Fruit fly (Drosophila melanogaster): ENCODE measurements around the gene RnrL.

RnrL gene

dm6 chr2L:10339212-10339721 lies 11.5 kb upstream of the RnrL start, which contains the start of gene SamDC (continued):
- no peak for TF ChIP-seq odd (GFP tag; optimal IDR thresholded peaks at IDR 0.05)
- TF ChIP-seq phol (tag; optimal IDR thresholded peaks at IDR 0.05), result peak; percentile 42
- peak; percentile 19; the same call in 1 of the 3 replicates for TF ChIP-seq CG14050 (GFP tag; IDR thresholded peaks at IDR 0.05)
- peak; percentile 76 for TF ChIP-seq CG7963 (GFP tag; IDR thresholded peaks at IDR 0.05; ENCODE audit: partially characterized antibody)
- peak; percentile 14 for TF ChIP-seq pros (GFP tag; optimal IDR thresholded peaks at IDR 0.05)
- TF ChIP-seq CG11695 (GFP tag; IDR thresholded peaks at IDR 0.05), result 0 out of 3 replicates have a peak, but pooled peaks have one; percentile 39
- peak; percentile 33 to 47 for TF ChIP-seq dpn (GFP tag; optimal IDR thresholded peaks at IDR 0.05)
- TF ChIP-seq CG31224 (GFP tag; IDR thresholded peaks at IDR 0.05), result no peak
- no peak for TF ChIP-seq CG10959 (GFP tag; IDR thresholded peaks at IDR 0.05)
- TF ChIP-seq YL-1 (GFP tag; optimal IDR thresholded peaks at IDR 0.05), result peak; percentile 61
- peak; percentile 87 for TF ChIP-seq knrl (GFP tag; IDR thresholded peaks at IDR 0.05; ENCODE audit: partially characterized antibody)
- no peak for TF ChIP-seq Hey (tag; optimal IDR thresholded peaks at IDR 0.05)
- peak; percentile 75 for TF ChIP-seq vvl (GFP tag; IDR thresholded peaks at IDR 0.05)
- peak; percentile 46 for TF ChIP-seq bigmax (GFP tag; optimal IDR thresholded peaks at IDR 0.05)
- peak; percentile 64; the same call in 1 of the 2 replicates for TF ChIP-seq stc (GFP tag; IDR thresholded peaks at IDR 0.05)
- peak; percentile 49; the same call in 1 of the 2 replicates for TF ChIP-seq CG31441 (GFP tag; IDR thresholded peaks at IDR 0.05)
- TF ChIP-seq kni (GFP tag; optimal IDR thresholded peaks at IDR 0.05), result no peak
- peak; percentile 90 for TF ChIP-seq row (GFP tag; IDR thresholded peaks at IDR 0.05)
- no peak for TF ChIP-seq CG43689 (GFP tag; IDR thresholded peaks at IDR 0.05)
- TF ChIP-seq Ssrp (tag; optimal IDR thresholded peaks at IDR 0.05), result peak; percentile 57
- TF ChIP-seq CG3407 (GFP tag; optimal IDR thresholded peaks at IDR 0.05), result no peak
- no peak for TF ChIP-seq CG3163 (GFP tag; optimal IDR thresholded peaks at IDR 0.05)
- peak; percentile 25 for TF ChIP-seq Meics (GFP tag; optimal IDR thresholded peaks at IDR 0.05)
- TF ChIP-seq CG16815 (GFP tag; optimal IDR thresholded peaks at IDR 0.05), result peak; percentile 7
- peak; percentile 86 for TF ChIP-seq bbx (GFP tag; IDR thresholded peaks at IDR 0.05; ENCODE audit: partially characterized antibody)
- no peak for TF ChIP-seq CG15073 (GFP tag; optimal IDR thresholded peaks at IDR 0.05)
- TF ChIP-seq CG12071 (GFP tag; optimal IDR thresholded peaks at IDR 0.05), result no peak
- TF ChIP-seq CG9437 (GFP tag; optimal IDR thresholded peaks at IDR 0.05), result peak; percentile 25
- TF ChIP-seq rib (GFP tag; IDR thresholded peaks at IDR 0.05), result no peak
- TF ChIP-seq Lhr (GFP tag; optimal IDR thresholded peaks at IDR 0.05), result peak; percentile 79
- peak; percentile 34 for TF ChIP-seq Fer3 (tag; optimal IDR thresholded peaks at IDR 0.05)
- peak; percentile 79 for TF ChIP-seq CG34224 (GFP tag; IDR thresholded peaks at IDR 0.05; ENCODE audit: partially characterized antibody)
- 0 out of 2 replicates have a peak, but pooled peaks have one; percentile 31 for TF ChIP-seq CG4360 (GFP tag; IDR thresholded peaks at IDR 0.05)
- peak; percentile 59 for TF ChIP-seq CG5180 (GFP tag; optimal IDR thresholded peaks at IDR 0.05)
- TF ChIP-seq CG3065 (GFP tag; optimal IDR thresholded peaks at IDR 0.05), result no peak
- no peak for TF ChIP-seq pita (GFP tag; optimal IDR thresholded peaks at IDR 0.05)
- TF ChIP-seq CG1024 (GFP tag; IDR thresholded peaks at IDR 0.05), result peak; percentile 95
- TF ChIP-seq CG7556 (GFP tag; optimal IDR thresholded peaks at IDR 0.05), result peak; percentile 21
- peak; percentile 62 for TF ChIP-seq grau (tag; optimal IDR thresholded peaks at IDR 0.05)
- TF ChIP-seq ac (GFP tag; optimal IDR thresholded peaks at IDR 0.05), result no peak
- TF ChIP-seq corto (GFP tag; optimal IDR thresholded peaks at IDR 0.05), result peak; percentile 19
- no peak for TF ChIP-seq gcm2 (GFP tag; optimal IDR thresholded peaks at IDR 0.05)
- peak; percentile 51 for TF ChIP-seq Xbp1 (GFP tag; optimal IDR thresholded peaks at IDR 0.05)
- TF ChIP-seq Dad (GFP tag; optimal IDR thresholded peaks at IDR 0.05), result peak; percentile 5
- TF ChIP-seq mirr (GFP tag; optimal IDR thresholded peaks at IDR 0.05), result peak; percentile 47
- peak; percentile 21 for TF ChIP-seq CG7987 (GFP tag; optimal IDR thresholded peaks at IDR 0.05)
- peak; percentile 88 for TF ChIP-seq MESR4 (GFP tag; optimal IDR thresholded peaks at IDR 0.05)
- TF ChIP-seq CG17359 (tag; optimal IDR thresholded peaks at IDR 0.05), result peak; percentile 23
- peak; percentile 8 for TF ChIP-seq CG3995 (GFP tag; optimal IDR thresholded peaks at IDR 0.05)
- peak; percentile 48 for TF ChIP-seq CG17385 (GFP tag; optimal IDR thresholded peaks at IDR 0.05)

Measured in whole organism, embryonic.